Fruit fly (Drosophila melanogaster) whole organism, wandering third instar larva: ENCODE measurements around the gene Trmt6.

Experiments
- Abd-B ChIP-seq: fragments of >200 bp; optimal IDR thresholded peaks from 2 replicates; lab custom pipeline; 2017; ENCODE audit warnings: missing biosample characterization, missing genetic modification characterization
- CG32264 ChIP-seq: fragments of 200-800 bp; sonication (Bioruptor generic); optimal IDR thresholded peaks from 2 replicates; lab custom pipeline; 2016; ENCODE audit warnings: missing biosample characterization, missing genetic modification characterization
- CG9705 ChIP-seq: fragments of 200-800 bp; sonication (Bioruptor generic); optimal IDR thresholded peaks from 2 replicates; lab custom pipeline; 2018; ENCODE audit warnings: missing biosample characterization, mild to moderate bottlenecking, missing genetic modification characterization
- CrebA ChIP-seq: fragments of 200-800 bp; sonication (Bioruptor generic); optimal IDR thresholded peaks from 2 replicates; lab custom pipeline; 2016; ENCODE audit warnings: missing biosample characterization, mild to moderate bottlenecking, missing genetic modification characterization, borderline replicate concordance
- Dfd ChIP-seq: fragments of >200 bp; optimal IDR thresholded peaks from 2 replicates; lab custom pipeline; 2017; ENCODE audit warnings: missing biosample characterization, missing genetic modification characterization
- Dif ChIP-seq: fragments of 200-275, 200-300 bp; sonication (Bioruptor generic); optimal IDR thresholded peaks from 2 replicates; lab custom pipeline; 2018; ENCODE audit warnings: missing biosample characterization, missing genetic modification characterization; ENCODE audit not compliant: partially characterized antibody
- GATAd ChIP-seq: sonication (Bioruptor generic); optimal IDR thresholded peaks from 2 replicates; lab custom pipeline; 2016; ENCODE audit warnings: missing biosample characterization, missing genetic modification characterization
- HLH106 ChIP-seq: fragments of 200-800 bp; optimal IDR thresholded peaks from 3 replicates; lab custom pipeline; 2019; ENCODE audit warnings: missing biosample characterization, mild to moderate bottlenecking, missing genetic modification characterization, moderate library complexity
- Hnf4 ChIP-seq: fragments of 200-800 bp; sonication (Bioruptor generic); optimal IDR thresholded peaks from 2 replicates; lab custom pipeline; 2016; ENCODE audit warnings: missing biosample characterization, mild to moderate bottlenecking, missing genetic modification characterization
- Hr78 ChIP-seq: fragments of >200 bp; optimal IDR thresholded peaks from 2 replicates; lab custom pipeline; 2017; ENCODE audit warnings: missing biosample characterization, missing genetic modification characterization
- Hr83 ChIP-seq: fragments of 200-300 bp; sonication (Bioruptor generic); optimal IDR thresholded peaks from 2 replicates; lab custom pipeline; 2016; ENCODE audit warnings: missing biosample characterization, mild to moderate bottlenecking, missing genetic modification characterization, moderate library complexity; ENCODE audit not compliant: poor library complexity, severe bottlenecking
- Jra ChIP-seq: sonication (Bioruptor generic); optimal IDR thresholded peaks from 2 replicates; lab custom pipeline; 2016; ENCODE audit warnings: missing biosample characterization, missing genetic modification characterization
- Mio ChIP-seq: sonication (Bioruptor generic); optimal IDR thresholded peaks from 2 replicates; lab custom pipeline; 2016; ENCODE audit warnings: missing biosample characterization, missing genetic modification characterization
- Myc ChIP-seq: fragments of >200 bp; optimal IDR thresholded peaks from 2 replicates; lab custom pipeline; 2017
- N ChIP-seq: fragments of >200 bp; optimal IDR thresholded peaks from 2 replicates; lab custom pipeline; 2018; ENCODE audit warnings: missing biosample characterization, missing external identifiers, missing genetic modification characterization
- OdsH ChIP-seq: fragments of 200-800 bp; sonication (Bioruptor generic); optimal IDR thresholded peaks from 2 replicates; lab custom pipeline; 2016; ENCODE audit warnings: missing biosample characterization, mild to moderate bottlenecking, missing genetic modification characterization
- Rel ChIP-seq, 2 experiments: fragments of 200-800 bp; sonication (Bioruptor generic) in 1 of 2; optimal IDR thresholded peaks; 2 replicates in 1 of 2; 3 replicates in 1 of 2; lab custom pipeline; 2016 to 2019; ENCODE audit warnings: mild to moderate bottlenecking in 2 of 2, missing biosample characterization in 2 of 2, missing genetic modification characterization in 2 of 2, moderate library complexity in 1 of 2
- Sp1 ChIP-seq: fragments of 200-800 bp; sonication (Bioruptor generic); optimal IDR thresholded peaks from 3 replicates; lab custom pipeline; 2019; ENCODE audit warnings: missing biosample characterization, mild to moderate bottlenecking, missing genetic modification characterization, moderate library complexity
- Vsx2 ChIP-seq: fragments of 200-300, 225-300 bp; sonication (Bioruptor generic); optimal IDR thresholded peaks from 2 replicates; lab custom pipeline; 2018; ENCODE audit warnings: missing biosample characterization, missing genetic modification characterization; ENCODE audit not compliant: partially characterized antibody
- br ChIP-seq: fragments of 200-800 bp; sonication (Bioruptor generic); optimal IDR thresholded peaks from 2 replicates; lab custom pipeline; 2016; ENCODE audit warnings: missing biosample characterization, missing genetic modification characterization
- brk ChIP-seq: fragments of 200-800 bp; sonication (Bioruptor generic); optimal IDR thresholded peaks from 2 replicates; lab custom pipeline; 2016; ENCODE audit warnings: missing biosample characterization, mild to moderate bottlenecking, missing genetic modification characterization
- dl ChIP-seq, 2 experiments: fragments of 175-275, 200-275 bp in 1 of 2; fragments of 200-275 bp in 1 of 2; sonication (Bioruptor generic); optimal IDR thresholded peaks; lab custom pipeline; 2018; ENCODE audit warnings: mild to moderate bottlenecking in 2 of 2, missing biosample characterization in 2 of 2, missing genetic modification characterization in 2 of 2, moderate library complexity in 2 of 2; ENCODE audit not compliant: partially characterized antibody in 2 of 2, insufficient read depth in 1 of 2
- dmrt93B ChIP-seq: fragments of 200-800 bp; sonication (Bioruptor generic); optimal IDR thresholded peaks from 2 replicates; lab custom pipeline; 2018; ENCODE audit warnings: missing biosample characterization, mild to moderate bottlenecking, missing genetic modification characterization
- dsf ChIP-seq: sonication (Bioruptor generic); optimal IDR thresholded peaks from 2 replicates; lab custom pipeline; 2016; ENCODE audit warnings: missing biosample characterization, missing genetic modification characterization, borderline replicate concordance
- ey ChIP-seq: fragments of 200-800 bp; sonication (Bioruptor generic); optimal IDR thresholded peaks from 2 replicates; lab custom pipeline; 2016; ENCODE audit warnings: missing biosample characterization, missing genetic modification characterization
- foxo ChIP-seq, 2 experiments: fragments of 200-800 bp; sonication (Bioruptor generic); optimal IDR thresholded peaks; 2 replicates in 1 of 2; 3 replicates in 1 of 2; lab custom pipeline; 2016 to 2017; ENCODE audit warnings: missing biosample characterization in 2 of 2, missing genetic modification characterization in 2 of 2
- fru ChIP-seq: fragments of 200-800 bp; sonication (Bioruptor generic); optimal IDR thresholded peaks from 3 replicates; lab custom pipeline; 2016; ENCODE audit warnings: missing biosample characterization, mild to moderate bottlenecking, missing genetic modification characterization
- h ChIP-seq: fragments of 200-800 bp; sonication (Bioruptor generic); optimal IDR thresholded peaks from 3 replicates; lab custom pipeline; 2016; ENCODE audit warnings: missing biosample characterization, mild to moderate bottlenecking, missing genetic modification characterization
- jim ChIP-seq: fragments of 175-275, 200-325 bp; sonication (Bioruptor generic); optimal IDR thresholded peaks from 2 replicates; lab custom pipeline; 2016; ENCODE audit warnings: missing biosample characterization, mild to moderate bottlenecking, missing genetic modification characterization
- lola ChIP-seq: fragments of >200 bp; optimal IDR thresholded peaks from 2 replicates; lab custom pipeline; 2017; ENCODE audit warnings: missing biosample characterization, missing genetic modification characterization
- pan ChIP-seq: fragments of >200 bp; optimal IDR thresholded peaks from 2 replicates; lab custom pipeline; 2017
- psq ChIP-seq: fragments of 200-800 bp; sonication (Bioruptor generic); optimal IDR thresholded peaks from 3 replicates; lab custom pipeline; 2017; ENCODE audit warnings: missing biosample characterization, mild to moderate bottlenecking, missing genetic modification characterization, moderate library complexity
- rgr ChIP-seq: fragments of 200-800 bp; sonication (Bioruptor generic); optimal IDR thresholded peaks from 3 replicates; lab custom pipeline; 2016; ENCODE audit warnings: missing biosample characterization, mild to moderate bottlenecking, missing genetic modification characterization
- sage ChIP-seq: fragments of 200-800 bp; sonication (Bioruptor generic); optimal IDR thresholded peaks from 2 replicates; lab custom pipeline; 2016; ENCODE audit warnings: missing biosample characterization, mild to moderate bottlenecking, missing genetic modification characterization
- sv ChIP-seq: fragments of 200-800 bp; sonication (Bioruptor generic); optimal IDR thresholded peaks from 3 replicates; lab custom pipeline; 2016; ENCODE audit warnings: missing biosample characterization, missing genetic modification characterization
- tai ChIP-seq: sonication (Bioruptor generic); optimal IDR thresholded peaks from 2 replicates; lab custom pipeline; 2016; ENCODE audit warnings: missing biosample characterization, missing genetic modification characterization
- usp ChIP-seq: fragments of >200 bp; optimal IDR thresholded peaks from 2 replicates; lab custom pipeline; 2017; ENCODE audit warnings: missing biosample characterization, missing genetic modification characterization
- woc ChIP-seq: sonication (Bioruptor generic); optimal IDR thresholded peaks from 2 replicates; lab custom pipeline; 2016; ENCODE audit warnings: missing biosample characterization, mild to moderate bottlenecking, missing genetic modification characterization

Gene Trmt6

DNA sequence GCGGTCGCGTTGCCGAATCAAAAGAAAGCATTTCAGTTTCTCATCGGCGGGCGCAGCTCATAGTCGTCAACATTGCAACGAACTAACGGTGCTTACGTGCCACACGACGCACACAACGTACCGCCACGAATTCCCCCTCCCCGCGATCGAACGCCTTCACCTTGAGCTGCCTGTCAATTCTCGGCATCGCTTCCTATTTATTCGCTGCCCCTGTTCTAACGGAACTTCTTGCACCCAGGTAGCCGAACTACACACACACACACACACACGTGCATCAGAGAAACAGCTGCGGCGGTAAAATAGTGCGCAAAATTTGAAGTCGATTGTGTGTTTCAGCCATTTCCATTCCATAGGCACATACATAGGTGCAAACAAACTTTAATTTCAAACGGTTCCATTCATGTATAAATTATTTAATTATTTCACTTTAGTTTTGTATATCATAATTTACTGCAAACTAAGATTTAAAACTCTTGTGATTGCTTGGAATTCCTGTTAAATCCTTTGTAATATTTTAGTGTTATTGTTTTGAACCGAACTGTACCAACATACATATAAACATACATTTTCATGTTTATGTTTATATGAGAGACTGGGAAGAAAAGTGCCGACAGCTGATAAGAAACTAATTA, 49.4 kb upstream of the Trmt6 start:
- TF ChIP-seq N (no peak), br (GFP tag; lab: Kevin White, UChicago) (no peak), pan (lab: Kevin White, UChicago) (no peak), HLH106 (no peak), tai (GFP tag; lab: Kevin White, UChicago) (no peak), h (no peak), CG32264 (GFP tag; lab: Kevin White, UChicago) (no peak), Dfd (GFP tag; lab: Kevin White, UChicago) (no peak), sv (GFP tag; lab: Kevin White, UChicago) (no peak), Hnf4 (GFP tag; lab: Kevin White, UChicago) (no peak), woc (GFP tag; lab: Kevin White, UChicago) (no peak), Dif (GFP tag; lab: Kevin White, UChicago) (no peak), Jra (GFP tag; lab: Kevin White, UChicago) (no peak)

DNA sequence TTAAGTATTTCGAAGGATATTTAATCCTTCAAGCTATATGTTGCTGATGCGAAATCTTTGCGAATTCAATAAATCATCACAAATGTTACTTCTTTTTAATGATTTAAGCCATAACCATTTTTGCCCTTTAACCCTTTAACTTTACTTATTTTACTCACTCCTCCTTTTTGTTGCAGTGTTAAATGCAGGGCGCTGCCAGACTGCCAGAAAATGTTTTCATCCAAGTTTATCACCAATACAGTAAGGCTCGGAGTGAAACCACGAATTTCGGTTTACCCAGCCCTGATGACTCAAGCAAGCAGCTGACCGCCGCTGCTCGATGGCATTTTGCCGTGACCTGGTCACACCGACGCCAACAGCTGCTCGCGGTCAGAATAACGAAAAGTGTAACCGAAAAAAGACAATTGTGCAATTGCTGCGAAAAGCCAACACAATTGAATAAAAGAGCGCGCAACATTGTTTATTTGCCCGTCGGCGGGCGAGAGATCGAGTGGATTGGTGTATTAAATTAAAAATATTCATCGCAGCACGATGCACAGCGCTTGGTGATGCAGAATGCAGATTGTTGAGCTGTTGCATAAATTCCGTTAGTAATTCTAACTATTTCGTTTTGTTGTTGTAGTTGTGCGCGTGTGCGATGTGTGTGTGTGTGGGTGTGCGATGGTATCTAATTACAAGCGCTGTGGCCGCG, 48.7 kb upstream of the Trmt6 start, which contains the start of gene CG11050:
Gene CG11050 (plus strand): TSS at position 329 of the 691 bp plus-strand sequence.
- TF ChIP-seq Dfd (GFP tag; lab: Kevin White, UChicago) (no peak), N (no peak), Jra (GFP tag; lab: Kevin White, UChicago) (peak; percentile 93), pan (lab: Kevin White, UChicago) (no peak), fru (GFP tag; lab: Kevin White, UChicago) (peak; percentile 56), Hr83 (GFP tag; lab: Kevin White, UChicago) (peak; percentile 5), dsf (GFP tag; lab: Kevin White, UChicago) (no peak), sv (GFP tag; lab: Kevin White, UChicago) (peak; percentile 27), psq (peak; percentile 18), Dif (GFP tag; lab: Kevin White, UChicago) (no peak), dmrt93B (GFP tag; lab: Kevin White, UChicago) (no peak), Abd-B (no peak), tai (GFP tag; lab: Kevin White, UChicago) (peak; percentile 68), jim (GFP tag; lab: Kevin White, UChicago) (no peak), Myc (lab: Kevin White, UChicago) (no peak), usp (no peak), brk (GFP tag; lab: Kevin White, UChicago) (no peak), woc (GFP tag; lab: Kevin White, UChicago) (no peak), lola (GFP tag; lab: Kevin White, UChicago) (no peak), Hnf4 (GFP tag; lab: Kevin White, UChicago) (peak; percentile 64), ey (GFP tag; lab: Kevin White, UChicago) (peak; percentile 58), sage (GFP tag; lab: Kevin White, UChicago) (no peak), dl (GFP tag; optimal IDR thresholded peaks at IDR 0.05; lab: Kevin White, UChicago; ENCODE audit: insufficient read depth in 1 of 2, partially characterized antibody in 2 of 2) (no peak), Mio (GFP tag; lab: Kevin White, UChicago) (no peak), rgr (GFP tag; lab: Kevin White, UChicago) (peak; percentile 76), GATAd (GFP tag; lab: Kevin White, UChicago) (no peak), OdsH (GFP tag; lab: Kevin White, UChicago) (peak; percentile 29), CrebA (peak; percentile 34), Hr78 (GFP tag; lab: Kevin White, UChicago) (no peak), CG32264 (GFP tag; lab: Kevin White, UChicago) (no peak), h (peak; percentile 56), Rel (GFP tag; optimal IDR thresholded peaks at IDR 0.05; lab: Kevin White, UChicago) (no peak), Rel (tag; optimal IDR thresholded peaks at IDR 0.05; lab: Kevin White, UChicago) (peak; percentile 50), br (GFP tag; lab: Kevin White, UChicago) (peak; percentile 54), CG9705 (no peak), foxo (GFP tag; optimal IDR thresholded peaks at IDR 0.05; lab: Kevin White, UChicago) (peak in 1 of 2 experiments; percentile 74), Sp1 (GFP tag; lab: Kevin White, UChicago) (peak; percentile 33), HLH106 (peak; percentile 50), Vsx2 (GFP tag; lab: Kevin White, UChicago) (peak; percentile 37)
